Worm (Caenorhabditis elegans) whole organism, L3 larva: ENCODE measurements around the gene ptr-18.

Experiments used
- aly-2 ChIP-seq: fragments of 150-350 bp; optimal IDR thresholded peaks from 2 replicates; lab custom pipeline; 2014; ENCODE audit warnings: missing biosample characterization, missing genetic modification characterization
- ama-1 ChIP-seq: fragments of 150-350 bp; optimal IDR thresholded peaks from 2 replicates; lab custom pipeline; 2018
- ceh-28 ChIP-seq: fragments of 150-350 bp; optimal IDR thresholded peaks from 2 replicates; lab custom pipeline; 2014; ENCODE audit warnings: missing biosample characterization, missing genetic modification reagents, missing genetic modification characterization
- ceh-82 ChIP-seq: fragments of 150-350 bp; optimal IDR thresholded peaks from 2 replicates; lab custom pipeline; 2014; ENCODE audit warnings: missing biosample characterization, missing genetic modification characterization
- daf-12 ChIP-seq: fragments of 150-350 bp; optimal IDR thresholded peaks from 2 replicates; lab custom pipeline; 2014; ENCODE audit warnings: missing biosample characterization, missing genetic modification reagents, missing genetic modification characterization
- egl-27 ChIP-seq: sonication (generic microtip); optimal IDR thresholded peaks from 4 replicates; lab custom pipeline; 2017; ENCODE audit warnings: missing biosample characterization, missing genetic modification reagents, missing genetic modification characterization
- egl-5 ChIP-seq: fragments of 150-350 bp; optimal IDR thresholded peaks from 2 replicates; lab custom pipeline; 2017; ENCODE audit warnings: missing biosample characterization, missing genetic modification reagents, missing genetic modification characterization, inconsistent platforms
- elt-2 ChIP-seq: sonication (generic microtip); optimal IDR thresholded peaks from 2 replicates; lab custom pipeline; 2016; ENCODE audit warnings: missing genetic modification reagents, mild to moderate bottlenecking, missing genetic modification characterization, missing compliant biosample characterization
- elt-3 ChIP-seq, 3 experiments: fragments of 150-350 bp in 1 of 3; sonication (generic microtip) in 2 of 3; optimal IDR thresholded peaks; 2 replicates in 2 of 3; 4 replicates in 1 of 3; lab custom pipeline; 2014 to 2017; ENCODE audit warnings: missing biosample characterization in 3 of 3, missing genetic modification characterization in 3 of 3
- fkh-10 ChIP-seq: sonication (generic microtip); optimal IDR thresholded peaks from 2 replicates; lab custom pipeline; 2017; ENCODE audit warnings: missing biosample characterization, missing genetic modification reagents, missing genetic modification characterization
- fos-1 ChIP-seq: fragments of 150-350 bp; optimal IDR thresholded peaks from 2 replicates; lab custom pipeline; 2014; ENCODE audit warnings: missing biosample characterization, missing genetic modification characterization
- hmg-11 ChIP-seq: sonication (generic microtip); optimal IDR thresholded peaks from 2 replicates; lab custom pipeline; 2016; ENCODE audit warnings: missing genetic modification characterization, missing compliant biosample characterization
- lin-15B ChIP-seq: fragments of 150-350 bp; optimal IDR thresholded peaks from 2 replicates; lab custom pipeline; 2014; ENCODE audit warnings: missing biosample characterization, missing genetic modification characterization
- lin-39 ChIP-seq: fragments of 150-350 bp; optimal IDR thresholded peaks from 2 replicates; lab custom pipeline; 2018; ENCODE audit warnings: missing biosample characterization, missing genetic modification reagents, missing genetic modification characterization
- lsy-12 ChIP-seq: sonication (generic microtip); optimal IDR thresholded peaks from 2 replicates; lab custom pipeline; 2016; ENCODE audit warnings: mild to moderate bottlenecking, missing genetic modification characterization, missing compliant biosample characterization
- mdl-1 ChIP-seq: fragments of 150-350 bp; optimal IDR thresholded peaks from 2 replicates; lab custom pipeline; 2014; ENCODE audit warnings: missing biosample characterization, missing genetic modification characterization
- mml-1 ChIP-seq: fragments of 150-350 bp; sonication (generic microtip); optimal IDR thresholded peaks from 3 replicates; lab custom pipeline; 2014; ENCODE audit warnings: missing biosample characterization, missing genetic modification characterization
- nfya-1 ChIP-seq: sonication (generic microtip); optimal IDR thresholded peaks from 2 replicates; lab custom pipeline; 2017; ENCODE audit warnings: missing genetic modification characterization, mild to moderate bottlenecking, missing compliant biosample characterization, antibody characterized with exemption, moderate library complexity; ENCODE audit not compliant: insufficient read depth
- nhr-12 ChIP-seq: fragments of 150-350 bp; optimal IDR thresholded peaks from 2 replicates; lab custom pipeline; 2014; ENCODE audit warnings: missing biosample characterization, missing genetic modification characterization
- nhr-23 ChIP-seq: fragments of 150-350 bp; optimal IDR thresholded peaks from 2 replicates; lab custom pipeline; 2014; ENCODE audit warnings: missing biosample characterization, missing genetic modification reagents, missing genetic modification characterization
- nhr-25 ChIP-seq: sonication (generic microtip); optimal IDR thresholded peaks from 2 replicates; lab custom pipeline; 2017; ENCODE audit warnings: missing biosample characterization, missing genetic modification characterization
- nhr-28 ChIP-seq: fragments of 150-350 bp; optimal IDR thresholded peaks from 2 replicates; lab custom pipeline; 2014; ENCODE audit warnings: missing biosample characterization, missing genetic modification characterization
- nhr-43 ChIP-seq: sonication (generic microtip); optimal IDR thresholded peaks from 2 replicates; lab custom pipeline; 2016; ENCODE audit warnings: mild to moderate bottlenecking, missing genetic modification characterization, missing compliant biosample characterization; ENCODE audit not compliant: poor library complexity, severe bottlenecking
- nhr-77 ChIP-seq: fragments of 150-350 bp; optimal IDR thresholded peaks from 2 replicates; lab custom pipeline; 2014; ENCODE audit warnings: missing biosample characterization, missing genetic modification characterization
- pha-4 ChIP-seq: fragments of 150-350 bp; optimal IDR thresholded peaks from 2 replicates; lab custom pipeline; 2014; ENCODE audit warnings: missing biosample characterization, missing genetic modification reagents, missing genetic modification characterization
- sea-2 ChIP-seq: fragments of 150-350 bp; sonication (generic microtip); optimal IDR thresholded peaks from 4 replicates; lab custom pipeline; 2014; ENCODE audit warnings: missing biosample characterization, missing genetic modification reagents, missing genetic modification characterization
- skn-1 ChIP-seq: fragments of 150-350 bp; optimal IDR thresholded peaks from 2 replicates; lab custom pipeline; 2014; ENCODE audit warnings: missing biosample characterization, missing genetic modification characterization
- snpc-4 ChIP-seq: fragments of 150-350 bp; optimal IDR thresholded peaks from 2 replicates; lab custom pipeline; 2014; ENCODE audit warnings: missing biosample characterization, missing genetic modification characterization
- tbx-2 ChIP-seq: sonication (generic microtip); optimal IDR thresholded peaks from 2 replicates; lab custom pipeline; 2016; ENCODE audit warnings: mild to moderate bottlenecking, missing genetic modification characterization, missing compliant biosample characterization
- unc-39 ChIP-seq: sonication (generic microtip); optimal IDR thresholded peaks from 4 replicates; lab custom pipeline; 2017; ENCODE audit warnings: missing biosample characterization, missing genetic modification characterization
- zag-1 ChIP-seq: fragments of 150-350 bp; optimal IDR thresholded peaks from 2 replicates; lab custom pipeline; 2014; ENCODE audit warnings: missing biosample characterization, missing genetic modification characterization
- ztf-11 ChIP-seq: fragments of 150-350 bp; optimal IDR thresholded peaks from 2 replicates; lab custom pipeline; 2014; ENCODE audit warnings: missing biosample characterization, missing genetic modification characterization
- ztf-4 ChIP-seq: fragments of 150-350 bp; optimal IDR thresholded peaks from 2 replicates; lab custom pipeline; 2014; ENCODE audit warnings: missing biosample characterization, missing genetic modification characterization

ptr-18 gene

DNA sequence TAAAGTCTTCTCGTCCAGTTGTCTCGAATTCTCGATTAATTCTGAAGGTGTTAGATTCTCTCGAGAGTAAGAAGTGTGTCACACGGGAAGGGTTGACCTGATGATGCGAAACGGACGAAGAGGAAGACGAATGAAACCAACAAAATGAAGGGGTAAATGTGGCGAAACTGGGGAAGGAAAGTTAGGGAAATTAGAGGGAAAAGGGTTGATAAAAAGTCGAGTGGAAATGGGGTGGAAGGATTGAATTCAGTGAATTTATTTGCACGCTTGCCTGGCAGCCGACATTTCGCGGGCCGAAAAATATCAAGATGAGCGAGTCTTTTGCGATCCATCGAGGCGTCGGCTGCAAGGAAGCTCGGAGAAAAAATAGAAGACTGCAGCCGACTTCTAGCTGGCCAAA is 17.2 kb upstream of the ptr-18 start, which contains the start of gene F58G1.7:
Gene F58G1.7 (minus strand): TSS at position 101 of the 400 bp plus-strand sequence.
- TF ChIP-seq nhr-77 (tag; lab: Kevin White, UChicago) (no peak), lin-15B (tag; lab: Kevin White, UChicago) (no peak)

DNA sequence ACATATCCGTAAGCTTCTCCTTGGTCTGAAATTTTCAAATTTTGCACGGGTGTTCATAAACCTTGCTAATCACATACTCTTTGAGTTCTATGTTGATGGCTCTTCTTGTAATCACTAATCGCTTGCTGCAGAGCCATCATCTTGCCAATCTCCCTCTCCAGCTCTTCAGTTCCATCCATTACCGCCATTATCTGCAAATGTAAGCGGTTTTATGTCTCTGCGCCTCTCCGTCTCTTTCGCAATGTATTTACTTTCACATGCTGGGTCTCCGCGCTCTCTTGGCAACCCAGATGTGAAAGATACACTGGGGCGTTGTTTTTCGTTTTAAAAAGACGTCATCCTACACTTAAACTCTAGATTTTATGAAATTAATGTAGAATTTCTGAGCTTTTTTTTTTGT is 12.0 kb upstream of the ptr-18 start:
- TF ChIP-seq fos-1 (tag; lab: Kevin White, UChicago) (no peak), ceh-28 (peak; percentile 35), elt-3 (tag; optimal IDR thresholded peaks at IDR 0.05; lab: Kevin White, UChicago) (no peak), tbx-2 (no peak), snpc-4 (tag; lab: Kevin White, UChicago) (peak; percentile 52), skn-1 (no peak), ama-1 (no peak), nhr-12 (tag; lab: Kevin White, UChicago) (no peak), nhr-43 (tag; lab: Kevin White, UChicago) (no peak), ztf-4 (tag; lab: Kevin White, UChicago) (no peak), unc-39 (tag; lab: Kevin White, UChicago) (no peak), zag-1 (tag; lab: Kevin White, UChicago) (no peak), lin-39 (tag; lab: Kevin White, UChicago) (peak; percentile 63), fkh-10 (GFP tag; lab: Kevin White, UChicago) (no peak), nhr-77 (tag; lab: Kevin White, UChicago) (no peak), sea-2 (GFP tag; lab: Kevin White, UChicago) (no peak), ztf-11 (tag; lab: Kevin White, UChicago) (no peak), pha-4 (tag; lab: Kevin White, UChicago) (peak; percentile 61), mdl-1 (tag; lab: Kevin White, UChicago) (no peak), lin-15B (tag; lab: Kevin White, UChicago) (peak; percentile 9), egl-27 (tag; lab: Kevin White, UChicago) (no peak), mml-1 (tag; lab: Kevin White, UChicago) (no peak), egl-5 (tag; lab: Kevin White, UChicago) (peak; percentile 79), hmg-11 (tag; lab: Kevin White, UChicago) (no peak), nfya-1 (tag; lab: Kevin White, UChicago) (peak; percentile 66), elt-2 (tag; lab: Kevin White, UChicago) (peak; percentile 29)

DNA sequence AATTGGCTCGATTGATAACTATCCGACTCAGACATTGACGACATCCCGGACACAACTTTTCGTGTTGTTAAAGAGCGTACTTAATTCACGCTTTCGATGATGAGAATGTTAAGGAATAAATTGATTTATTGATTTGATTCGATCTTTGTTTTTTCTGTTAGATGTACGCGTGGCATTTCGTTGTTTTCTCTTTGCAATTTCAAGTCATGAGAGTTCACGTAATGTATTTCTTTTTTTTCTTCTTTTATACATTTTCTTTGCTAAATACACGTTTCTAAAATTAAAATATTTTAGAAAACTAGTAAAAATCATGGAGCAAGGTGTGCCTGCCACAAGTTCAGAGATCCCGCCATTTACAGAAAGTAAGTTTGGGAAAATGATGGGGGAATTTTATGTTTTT is 10.7 kb upstream of the ptr-18 start, which contains the start of the genes Y38F1A.1 and Y38F1A.2:
Gene Y38F1A.1 (minus strand): TSS at position 101 of the 400 bp plus-strand sequence.
Gene Y38F1A.2 (plus strand): TSS at position 289 of the 400 bp plus-strand sequence.
- TF ChIP-seq nhr-12 (tag; lab: Kevin White, UChicago) = no peak

- TF ChIP-seq ztf-4 (tag; lab: Kevin White, UChicago) (no peak), snpc-4 (tag; lab: Kevin White, UChicago) (no peak), elt-3 (tag; optimal IDR thresholded peaks at IDR 0.05; lab: Kevin White, UChicago) (no peak), tbx-2 (no peak), egl-27 (tag; lab: Kevin White, UChicago) (no peak), nhr-23 (peak; percentile 39), elt-2 (tag; lab: Kevin White, UChicago) (no peak), ama-1 (peak; percentile 31), ceh-82 (tag; lab: Kevin White, UChicago) (no peak)
Observed at ce11 chrII:12960206-12960605, 5.1 kb upstream of the ptr-18 start.

ce11 chrII:12961293-12961692 is 4.1 kb upstream of the ptr-18 start:
- no peak for TF ChIP-seq lsy-12 (tag; lab: Kevin White, UChicago)
- no peak for TF ChIP-seq nhr-28 (tag; lab: Kevin White, UChicago)
- TF ChIP-seq nhr-43 (tag; lab: Kevin White, UChicago) = peak; percentile 56
- TF ChIP-seq nhr-23 = peak; percentile 4
- TF ChIP-seq fkh-10 (GFP tag; lab: Kevin White, UChicago) = no peak
- TF ChIP-seq nfya-1 (tag; lab: Kevin White, UChicago) = no peak
- no peak for TF ChIP-seq aly-2 (tag; lab: Kevin White, UChicago)
- no peak for TF ChIP-seq sea-2 (GFP tag; lab: Kevin White, UChicago)
- TF ChIP-seq nhr-25 (tag; lab: Kevin White, UChicago) = peak; percentile 58
- TF ChIP-seq mml-1 (tag; lab: Kevin White, UChicago) = no peak
- TF ChIP-seq ceh-28 = no peak
- no peak for TF ChIP-seq daf-12 (tag; lab: Kevin White, UChicago)
- TF ChIP-seq, all 47 proteins: peak for 3
